Worm (Caenorhabditis elegans): ENCODE results near the gene fbxa-14.
A peak's percentile ranks its signal among the peaks of the same experiment; 100 is the strongest.

fbxa-14 gene

ce11 chrIII:1308209-1308608, 16.2 kb downstream of the fbxa-14 start, which contains the start of gene fbxa-79 (continued):
- TF ChIP-seq daf-16 (GFP tag; optimal IDR thresholded peaks at IDR 0.05) (no peak), daf-16 (tag; optimal IDR thresholded peaks at IDR 0.05) (peak; percentile 71), vab-7 (GFP tag; IDR thresholded peaks at IDR 0.05) (no peak), nhr-41 (GFP tag; IDR thresholded peaks at IDR 0.05) (no peak), lir-3 (tag; optimal IDR thresholded peaks at IDR 0.05) (no peak), lsy-2 (tag; optimal IDR thresholded peaks at IDR 0.05) (no peak), lin-38 (GFP tag; IDR thresholded peaks at IDR 0.05) (no peak), lin-1 (GFP tag; IDR thresholded peaks at IDR 0.05) (no peak), nhr-10 (tag; optimal IDR thresholded peaks at IDR 0.05) (no peak), F26F4.8 (GFP tag; conservative IDR thresholded peaks at IDR 0.05) (no peak), nhr-77 (tag; optimal IDR thresholded peaks at IDR 0.05) (no peak), set-16 (GFP tag; IDR thresholded peaks at IDR 0.05) (no peak), ceh-28 (tag; optimal IDR thresholded peaks at IDR 0.05) (no peak), pqm-1 (tag; optimal IDR thresholded peaks at IDR 0.05) (peak; percentile 86), nhr-6 (tag; optimal IDR thresholded peaks at IDR 0.05) (no peak), F44E2.7 (GFP tag; IDR thresholded peaks at IDR 0.05) (no peak), dmd-8 (GFP tag; IDR thresholded peaks at IDR 0.05) (no peak), mep-1 (tag; optimal IDR thresholded peaks at IDR 0.05) (no peak), egl-27 (tag; optimal IDR thresholded peaks at IDR 0.05) (no peak), zag-1 (tag; optimal IDR thresholded peaks at IDR 0.05) (no peak), snpc-4 (tag; optimal IDR thresholded peaks at IDR 0.05) (no peak), duxl-1 (tag; optimal IDR thresholded peaks at IDR 0.05; ENCODE audit: poor library complexity) (no peak), lin-13 (GFP tag; optimal IDR thresholded peaks at IDR 0.05) (no peak), saeg-2 (GFP tag; IDR thresholded peaks at IDR 0.05) (no peak), unc-130 (GFP tag; optimal IDR thresholded peaks at IDR 0.05) (no peak), F49E8.2 (tag; optimal IDR thresholded peaks at IDR 0.05; ENCODE audit: borderline replicate concordance) (no peak), F37D6.2 (tag; optimal IDR thresholded peaks at IDR 0.05) (no peak), unc-62 (GFP tag; optimal IDR thresholded peaks at IDR 0.05 in 1 of 2) (peak in 1 of 2 experiments; percentile 25), unc-62 (tag; optimal IDR thresholded peaks at IDR 0.05) (no peak), R02D3.7 (tag; optimal IDR thresholded peaks at IDR 0.05) (no peak), hlh-11 (tag; optimal IDR thresholded peaks at IDR 0.05) (peak; percentile 31), dve-1 (tag; optimal IDR thresholded peaks at IDR 0.05; ENCODE audit: insufficient read depth) (peak; percentile 38), hmg-1.1 (GFP tag; IDR thresholded peaks at IDR 0.05) (no peak), nhr-28 (tag; optimal IDR thresholded peaks at IDR 0.05) (peak; percentile 78), ztf-11 (tag; optimal IDR thresholded peaks at IDR 0.05) (no peak), ztf-7 (tag; optimal IDR thresholded peaks at IDR 0.05) (peak; percentile 66), cey-2 (tag; optimal IDR thresholded peaks at IDR 0.05; ENCODE audit: borderline replicate concordance, insufficient read depth) (no peak), php-3 (GFP tag; IDR thresholded peaks at IDR 0.05) (no peak), mxl-2 (GFP tag; conservative IDR thresholded peaks at IDR 0.05) (no peak), daf-8 (GFP tag; IDR thresholded peaks at IDR 0.05) (no peak), nhr-11 (tag; optimal IDR thresholded peaks at IDR 0.05) (no peak), mdl-1 (tag; optimal IDR thresholded peaks at IDR 0.05) (no peak), madf-9 (GFP tag; conservative IDR thresholded peaks at IDR 0.05) (no peak), ctbp-1 (GFP tag; IDR thresholded peaks at IDR 0.05) (no peak)

DNA sequence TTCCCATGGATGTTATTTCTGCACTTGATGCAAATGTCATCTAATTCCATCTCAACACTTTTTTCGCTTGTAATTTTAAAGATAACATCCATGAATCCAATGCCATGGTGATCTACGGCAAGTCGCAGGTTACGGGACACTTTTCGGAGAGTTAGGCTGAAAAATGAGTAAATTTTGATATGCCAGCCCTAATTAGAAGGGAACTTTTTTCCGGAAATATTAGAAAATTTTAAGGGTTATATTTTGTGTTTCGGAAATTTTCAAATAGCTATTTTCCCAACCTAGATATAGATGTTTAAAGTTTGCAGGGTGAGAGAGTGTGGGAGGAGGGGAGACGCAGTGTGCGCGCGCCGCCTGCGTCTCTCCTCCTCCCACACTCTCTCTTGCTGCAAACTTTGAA, 17.1 kb downstream of the fbxa-14 start:
- TF ChIP-seq unc-62 (GFP tag; optimal IDR thresholded peaks at IDR 0.05 in 1 of 2) (peak in 1 of 2 experiments; percentile 77), unc-62 (tag; optimal IDR thresholded peaks at IDR 0.05) (no peak), nhr-42 (GFP tag; IDR thresholded peaks at IDR 0.05) (no peak), aha-1 (tag) (peak; percentile 23)
